Fruit fly (Drosophila melanogaster): ENCODE measurements around the gene Grip.

Grip gene

dm6 chrX:5922057-5922456 lies 44.0 kb upstream of the Grip start:
- no peak for TF ChIP-seq CG11617 (GFP tag; optimal IDR thresholded peaks at IDR 0.05)
- TF ChIP-seq Clk (GFP tag; optimal IDR thresholded peaks at IDR 0.05), result no peak
- TF ChIP-seq CG7101 (tag; optimal IDR thresholded peaks at IDR 0.05), result no peak
- no peak for TF ChIP-seq cnc (optimal IDR thresholded peaks at IDR 0.05)
- no peak for TF ChIP-seq Mnt (GFP tag; optimal IDR thresholded peaks at IDR 0.05)

dm6 chrX:5923124-5923523 lies 43.0 kb upstream of the Grip start:
- TF ChIP-seq CG1620 (GFP tag; optimal IDR thresholded peaks at IDR 0.05) (no peak), CG7101 (tag; optimal IDR thresholded peaks at IDR 0.05) (no peak), bab1 (GFP tag; optimal IDR thresholded peaks at IDR 0.05) (no peak), cnc (optimal IDR thresholded peaks at IDR 0.05) (no peak), Clk (GFP tag; optimal IDR thresholded peaks at IDR 0.05) (no peak), CG12768 (GFP tag; optimal IDR thresholded peaks at IDR 0.05) (no peak), CG14711 (tag; optimal IDR thresholded peaks at IDR 0.05) (no peak), CG11617 (GFP tag; optimal IDR thresholded peaks at IDR 0.05) (no peak), cic (GFP tag; optimal IDR thresholded peaks at IDR 0.05) (no peak), CG5204 (GFP tag; optimal IDR thresholded peaks at IDR 0.05) (no peak), CG7045 (GFP tag; optimal IDR thresholded peaks at IDR 0.05) (no peak), Mnt (GFP tag; optimal IDR thresholded peaks at IDR 0.05) (no peak), toe (GFP tag; optimal IDR thresholded peaks at IDR 0.05) (no peak), Crg-1 (GFP tag; optimal IDR thresholded peaks at IDR 0.05) (no peak), Hr96 (GFP tag; optimal IDR thresholded peaks at IDR 0.05) (no peak), tj (GFP tag; optimal IDR thresholded peaks at IDR 0.05) (no peak)

- TF ChIP-seq CG14711 (tag; optimal IDR thresholded peaks at IDR 0.05) (no peak), toe (GFP tag; optimal IDR thresholded peaks at IDR 0.05) (no peak), CG11617 (GFP tag; optimal IDR thresholded peaks at IDR 0.05) (no peak)
Measured at dm6 chrX:5924378-5924777, 41.7 kb upstream of the Grip start.

dm6 chrX:5925793-5926418 lies 40.2 kb upstream of the Grip start:
- TF ChIP-seq bab1 (GFP tag; optimal IDR thresholded peaks at IDR 0.05), result peak; percentile 78
- TF ChIP-seq CG1620 (GFP tag; optimal IDR thresholded peaks at IDR 0.05), result no peak
- peak; percentile 59 for TF ChIP-seq CG14711 (tag; optimal IDR thresholded peaks at IDR 0.05)

dm6 chrX:5926718-5927117 lies 39.4 kb upstream of the Grip start:
- TF ChIP-seq CG12768 (GFP tag; optimal IDR thresholded peaks at IDR 0.05) (no peak), toe (GFP tag; optimal IDR thresholded peaks at IDR 0.05) (no peak), bab1 (GFP tag; optimal IDR thresholded peaks at IDR 0.05) (peak; percentile 73), tj (GFP tag; optimal IDR thresholded peaks at IDR 0.05) (peak; percentile 1), CG11617 (GFP tag; optimal IDR thresholded peaks at IDR 0.05) (no peak), Mnt (GFP tag; optimal IDR thresholded peaks at IDR 0.05) (no peak), kay (GFP tag; ENCODE audit: borderline replicate concordance) (no peak), CG14711 (tag; optimal IDR thresholded peaks at IDR 0.05) (peak; percentile 4)

dm6 chrX:5932345-5932995 lies 33.6 kb upstream of the Grip start:
- TF ChIP-seq Hr96 (GFP tag; optimal IDR thresholded peaks at IDR 0.05) (peak; percentile 27), Mnt (GFP tag; optimal IDR thresholded peaks at IDR 0.05) (no peak), CG12768 (GFP tag; optimal IDR thresholded peaks at IDR 0.05) (no peak), Crg-1 (GFP tag; optimal IDR thresholded peaks at IDR 0.05) (peak; percentile 21), bab1 (GFP tag; optimal IDR thresholded peaks at IDR 0.05) (peak; percentile 96), pad (GFP tag; optimal IDR thresholded peaks at IDR 0.05) (peak; percentile 63), CG1620 (GFP tag; optimal IDR thresholded peaks at IDR 0.05) (peak; percentile 79), tj (GFP tag; optimal IDR thresholded peaks at IDR 0.05) (peak; percentile 69), CG11617 (GFP tag; optimal IDR thresholded peaks at IDR 0.05) (no peak), CG7101 (tag; optimal IDR thresholded peaks at IDR 0.05) (peak; percentile 70), cic (GFP tag; optimal IDR thresholded peaks at IDR 0.05) (no peak), CG7045 (GFP tag; optimal IDR thresholded peaks at IDR 0.05) (no peak), ovo (GFP tag; optimal IDR thresholded peaks at IDR 0.05) (peak; percentile 13), cnc (optimal IDR thresholded peaks at IDR 0.05) (no peak), CG14711 (tag; optimal IDR thresholded peaks at IDR 0.05) (peak; percentile 69), CG33017 (tag; optimal IDR thresholded peaks at IDR 0.05) (no peak), CG5204 (GFP tag; optimal IDR thresholded peaks at IDR 0.05) (no peak), toe (GFP tag; optimal IDR thresholded peaks at IDR 0.05) (no peak), Clk (GFP tag; optimal IDR thresholded peaks at IDR 0.05) (no peak), kay (GFP tag; ENCODE audit: borderline replicate concordance) (no peak)

- TF ChIP-seq CG7045 (GFP tag; optimal IDR thresholded peaks at IDR 0.05), result peak; percentile 14
- TF ChIP-seq Mnt (GFP tag; optimal IDR thresholded peaks at IDR 0.05), result no peak
- peak; percentile 17 for TF ChIP-seq CG12768 (GFP tag; optimal IDR thresholded peaks at IDR 0.05)
- peak; percentile 33 for TF ChIP-seq CG7101 (tag; optimal IDR thresholded peaks at IDR 0.05)
- TF ChIP-seq kay (GFP tag; ENCODE audit: borderline replicate concordance), result no peak
- TF ChIP-seq Hr96 (GFP tag; optimal IDR thresholded peaks at IDR 0.05), result peak; percentile 14
- TF ChIP-seq ovo (GFP tag; optimal IDR thresholded peaks at IDR 0.05), result peak; percentile 57
- TF ChIP-seq CG11617 (GFP tag; optimal IDR thresholded peaks at IDR 0.05), result peak; percentile 65
- peak; percentile 32 for TF ChIP-seq pad (GFP tag; optimal IDR thresholded peaks at IDR 0.05)
- TF ChIP-seq cic (GFP tag; optimal IDR thresholded peaks at IDR 0.05), result peak; percentile 17
- TF ChIP-seq toe (GFP tag; optimal IDR thresholded peaks at IDR 0.05), result no peak
- peak; percentile 82 for TF ChIP-seq tj (GFP tag; optimal IDR thresholded peaks at IDR 0.05)
Measured at dm6 chrX:5935072-5935738, 30.9 kb upstream of the Grip start.
